Fruit fly (Drosophila melanogaster) whole organism, embryonic: ENCODE results near the gene Rad60.

Experiments
- Ada2b ChIP-seq: fragments of 200-800 bp; sonication (Bioruptor generic); IDR thresholded peaks from 2 replicates; pipeline ENCODE4 v1.3.6; 2022; ENCODE audit warnings: missing biosample characterization, missing genetic modification characterization
- Atf3 ChIP-seq: fragments of 200-800 bp; sonication (Bioruptor generic); optimal IDR thresholded peaks from 3 replicates; lab custom pipeline; 2016; ENCODE audit warnings: missing biosample characterization, missing genetic modification characterization
- CG10147 ChIP-seq: fragments of 200-800 bp; sonication (Bioruptor generic); optimal IDR thresholded peaks from 2 replicates; lab custom pipeline; 2019; ENCODE audit warnings: missing biosample characterization, mild to moderate bottlenecking, missing genetic modification characterization, moderate library complexity
- CG12104 ChIP-seq: fragments of 200-800 bp; sonication (Bioruptor generic); optimal IDR thresholded peaks from 3 replicates; lab custom pipeline; 2016; ENCODE audit warnings: missing biosample characterization, missing genetic modification characterization
- CG12659 ChIP-seq: fragments of 200-800 bp; sonication (Bioruptor generic); optimal IDR thresholded peaks from 3 replicates; lab custom pipeline; 2017; ENCODE audit warnings: mild to moderate bottlenecking, missing biosample characterization, missing genetic modification reagents, missing genetic modification characterization
- CG13287 ChIP-seq: fragments of 200-800 bp; sonication (Bioruptor generic); IDR thresholded peaks from 2 replicates; pipeline ENCODE4 v1.3.6; 2022; ENCODE audit warnings: missing biosample characterization, missing genetic modification characterization; ENCODE audit not compliant: partially characterized antibody
- CG14014 ChIP-seq: fragments of 200-800 bp; sonication (Bioruptor generic); IDR thresholded peaks from 2 replicates; pipeline ENCODE4 v1.3.6; 2022; ENCODE audit warnings: missing biosample characterization, missing genetic modification characterization
- CG14050 ChIP-seq: fragments of 200-800 bp; sonication (Bioruptor generic); IDR thresholded peaks from 3 replicates; pipeline ENCODE4 v1.3.6; 2022; ENCODE audit warnings: missing biosample characterization, missing genetic modification characterization
- CG18011 ChIP-seq: fragments of 200-800 bp; sonication (Bioruptor generic); optimal IDR thresholded peaks from 2 replicates; lab custom pipeline; 2017; ENCODE audit warnings: missing biosample characterization, missing genetic modification characterization, mild to moderate bottlenecking, moderate library complexity, missing genotype
- CG2712 ChIP-seq: fragments of 200-800 bp; optimal IDR thresholded peaks from 3 replicates; lab custom pipeline; 2019; ENCODE audit warnings: missing biosample characterization, mild to moderate bottlenecking, missing genetic modification characterization, moderate library complexity
- CG2875 ChIP-seq: fragments of 200-800 bp; sonication (Bioruptor generic); optimal IDR thresholded peaks from 2 replicates; lab custom pipeline; 2017; ENCODE audit warnings: missing biosample characterization, mild to moderate bottlenecking, missing genetic modification characterization, missing genetic modification reagents
- CG2889 ChIP-seq: fragments of 200-800 bp; sonication (Bioruptor generic); IDR thresholded peaks from 3 replicates; pipeline ENCODE4 v1.3.6; 2022; ENCODE audit warnings: missing biosample characterization, missing genetic modification characterization
- CG3065 ChIP-seq: fragments of 200-800 bp; sonication (Bioruptor generic); optimal IDR thresholded peaks from 2 replicates; lab custom pipeline; 2016; ENCODE audit warnings: missing biosample characterization, missing genetic modification characterization
- CG34224 ChIP-seq: fragments of 200-800 bp; sonication (Bioruptor generic); IDR thresholded peaks from 3 replicates; pipeline ENCODE4 v1.3.6; 2022; ENCODE audit warnings: missing biosample characterization, missing genetic modification characterization; ENCODE audit not compliant: partially characterized antibody
- CG4820 ChIP-seq: fragments of 200-800 bp; sonication (Bioruptor generic); optimal IDR thresholded peaks from 3 replicates; lab custom pipeline; 2016; ENCODE audit warnings: missing biosample characterization, missing genetic modification characterization
- CG7745 ChIP-seq: fragments of 200-800 bp; sonication (Bioruptor generic); optimal IDR thresholded peaks from 2 replicates; lab custom pipeline; 2018; ENCODE audit warnings: missing biosample characterization, mild to moderate bottlenecking, missing genetic modification characterization, moderate library complexity
- CG9215 ChIP-seq: fragments of 200-800 bp; sonication (Bioruptor generic); IDR thresholded peaks from 2 replicates; pipeline ENCODE4 v1.3.6; 2022; ENCODE audit warnings: missing biosample characterization, missing genetic modification characterization
- CG9609 ChIP-seq: fragments of 200-800 bp; sonication (Bioruptor generic); optimal IDR thresholded peaks from 3 replicates; lab custom pipeline; 2016; ENCODE audit warnings: missing biosample characterization, missing genetic modification characterization
- CG9727 ChIP-seq: fragments of 200-800 bp; sonication (Bioruptor generic); optimal IDR thresholded peaks from 3 replicates; lab custom pipeline; 2017; ENCODE audit warnings: missing biosample characterization, mild to moderate bottlenecking, missing genetic modification characterization
- CG9817 ChIP-seq: fragments of 200-800 bp; sonication (Bioruptor generic); optimal IDR thresholded peaks from 2 replicates; lab custom pipeline; 2018; ENCODE audit warnings: missing biosample characterization, mild to moderate bottlenecking, missing genetic modification characterization, moderate library complexity
- Deaf1 ChIP-seq: fragments of 200-800 bp; optimal IDR thresholded peaks from 3 replicates; lab custom pipeline; 2019; ENCODE audit warnings: missing biosample characterization, mild to moderate bottlenecking, missing genetic modification characterization, moderate library complexity
- Drgx ChIP-seq: fragments of 200-800 bp; sonication (Bioruptor generic); IDR thresholded peaks from 2 replicates; pipeline ENCODE4 v1.3.6; 2022; ENCODE audit warnings: missing biosample characterization, missing genetic modification characterization
- Fer2 ChIP-seq: fragments of 200-800 bp; sonication (Bioruptor generic); optimal IDR thresholded peaks from 2 replicates; lab custom pipeline; 2018; ENCODE audit warnings: missing biosample characterization, mild to moderate bottlenecking, missing genetic modification characterization, moderate library complexity
- H15 ChIP-seq: fragments of 200-800 bp; sonication (Bioruptor generic); IDR thresholded peaks from 3 replicates; pipeline ENCODE4 v1.3.6; 2022; ENCODE audit warnings: missing biosample characterization, missing genetic modification characterization
- Hmr ChIP-seq: fragments of 200-800 bp; sonication (Bioruptor generic); optimal IDR thresholded peaks from 3 replicates; lab custom pipeline; 2017; ENCODE audit warnings: mild to moderate bottlenecking, missing biosample characterization, missing genetic modification reagents, missing genetic modification characterization
- Jarid2 ChIP-seq: fragments of 200-800 bp; sonication (Bioruptor generic); optimal IDR thresholded peaks from 3 replicates; lab custom pipeline; 2017; ENCODE audit warnings: mild to moderate bottlenecking, missing biosample characterization, missing genetic modification reagents, missing genetic modification characterization
- Nf-YB ChIP-seq: fragments of 200-800 bp; sonication (Bioruptor generic); optimal IDR thresholded peaks from 3 replicates; lab custom pipeline; 2019; ENCODE audit warnings: missing biosample characterization, mild to moderate bottlenecking, missing genetic modification characterization, moderate library complexity
- Nf-YC ChIP-seq: fragments of 200-800 bp; optimal IDR thresholded peaks from 3 replicates; lab custom pipeline; 2019; ENCODE audit warnings: missing biosample characterization, mild to moderate bottlenecking, missing genetic modification characterization, moderate library complexity
- Poxn ChIP-seq: fragments of 200-800 bp; sonication (Bioruptor generic); IDR thresholded peaks from 2 replicates; pipeline ENCODE4 v1.3.6; 2022; ENCODE audit warnings: missing biosample characterization, missing genetic modification characterization
- Rfx ChIP-seq: fragments of 200-800 bp; sonication (Bioruptor generic); IDR thresholded peaks from 2 replicates; pipeline ENCODE4 v1.3.6; 2022; ENCODE audit warnings: missing biosample characterization, missing genetic modification characterization
- Trl ChIP-seq, 3 experiments: fragments of >200 bp in 2 of 3; fragments of 200-800 bp in 1 of 3; sonication (Bioruptor generic) in 1 of 3; optimal IDR thresholded peaks; 2 replicates in 1 of 3; 3 replicates in 2 of 3; lab custom pipeline; 2016 to 2017; ENCODE audit warnings: missing biosample characterization in 1 of 3, missing genetic modification characterization in 1 of 3
- al ChIP-seq: fragments of 200-800 bp; sonication (Bioruptor generic); IDR thresholded peaks from 2 replicates; pipeline ENCODE4 v1.3.6; 2022; ENCODE audit warnings: missing biosample characterization, missing genetic modification characterization
- chif ChIP-seq, 2 experiments: fragments of 200-800 bp; sonication (Bioruptor generic); optimal IDR thresholded peaks; 3 replicates each; lab custom pipeline; 2016; ENCODE audit warnings: missing biosample characterization in 2 of 2, missing genetic modification characterization in 2 of 2
- corto ChIP-seq: fragments of 200-800 bp; sonication (Bioruptor generic); optimal IDR thresholded peaks from 2 replicates; lab custom pipeline; 2016; ENCODE audit warnings: missing biosample characterization, mild to moderate bottlenecking, missing genetic modification characterization, moderate library complexity
- dmrt99B ChIP-seq: fragments of 200-800 bp; sonication (Bioruptor generic); optimal IDR thresholded peaks from 2 replicates; lab custom pipeline; 2018; ENCODE audit warnings: missing biosample characterization, mild to moderate bottlenecking, missing genetic modification characterization, moderate library complexity
- fd3F ChIP-seq: fragments of 200-800 bp; sonication (Bioruptor generic); optimal IDR thresholded peaks from 2 replicates; lab custom pipeline; 2018; ENCODE audit warnings: missing biosample characterization, mild to moderate bottlenecking, missing genetic modification characterization, moderate library complexity
- fru ChIP-seq: fragments of >200 bp; optimal IDR thresholded peaks from 2 replicates; lab custom pipeline; 2017
- gcm2 ChIP-seq: fragments of 200-800 bp; sonication (Bioruptor generic); optimal IDR thresholded peaks from 2 replicates; lab custom pipeline; 2016; ENCODE audit warnings: missing biosample characterization, missing genetic modification characterization
- insv ChIP-seq, 2 experiments: fragments of 200-800 bp; sonication (Bioruptor generic); optimal IDR thresholded peaks; 3 replicates each; lab custom pipeline; 2016 to 2018; ENCODE audit warnings: missing biosample characterization in 2 of 2, missing genetic modification characterization in 2 of 2
- jigr1 ChIP-seq: fragments of 200-800 bp; sonication (Bioruptor generic); IDR thresholded peaks from 3 replicates; pipeline ENCODE4 v1.3.6; 2022; ENCODE audit warnings: missing biosample characterization, missing genetic modification characterization
- lola ChIP-seq, 3 experiments: fragments of >200 bp in 2 of 3; fragments of 200-800 bp in 1 of 3; sonication (Bioruptor generic) in 1 of 3; optimal IDR thresholded peaks; 2 replicates each; lab custom pipeline; 2017 to 2019; ENCODE audit warnings: missing biosample characterization in 3 of 3, missing genetic modification characterization in 3 of 3, mild to moderate bottlenecking in 1 of 3, moderate library complexity in 1 of 3
- oc ChIP-seq: fragments of 200-800 bp; sonication (Bioruptor generic); optimal IDR thresholded peaks from 2 replicates; lab custom pipeline; 2018; ENCODE audit warnings: missing biosample characterization, mild to moderate bottlenecking, missing genetic modification characterization, moderate library complexity
- onecut ChIP-seq: fragments of 200-800 bp; sonication (Bioruptor generic); IDR thresholded peaks from 2 replicates; pipeline ENCODE4 v1.3.6; 2022; ENCODE audit warnings: missing biosample characterization, missing genetic modification characterization
- prd ChIP-seq, 3 experiments: fragments of >200 bp in 2 of 3; fragments of 200-800 bp in 1 of 3; sonication (Bioruptor generic) in 1 of 3; optimal IDR thresholded peaks in 2 of 3; IDR thresholded peaks in 1 of 3; 2 replicates in 2 of 3; 3 replicates in 1 of 3; pipeline versions ENCODE4 v1.3.6 to Lab custom; 2017 to 2022; ENCODE audit warnings: missing biosample characterization in 1 of 3, missing genetic modification characterization in 1 of 3
- rib ChIP-seq: fragments of 200-800 bp; sonication (Bioruptor generic); IDR thresholded peaks from 2 replicates; pipeline ENCODE4 v1.3.6; 2022; ENCODE audit warnings: missing biosample characterization, missing genetic modification characterization
- schlank ChIP-seq: fragments of 200-800 bp; sonication (Bioruptor generic); optimal IDR thresholded peaks from 2 replicates; lab custom pipeline; 2018; ENCODE audit warnings: missing biosample characterization, mild to moderate bottlenecking, missing genetic modification characterization
- trh ChIP-seq: fragments of 200-800 bp; sonication (Bioruptor generic); optimal IDR thresholded peaks from 2 replicates; lab custom pipeline; 2016; ENCODE audit warnings: missing biosample characterization, missing genetic modification characterization
- unc-4 ChIP-seq: fragments of 200-800 bp; sonication (Bioruptor generic); IDR thresholded peaks from 2 replicates; pipeline ENCODE4 v1.3.6; 2022; ENCODE audit warnings: missing biosample characterization, missing genetic modification characterization; ENCODE audit not compliant: partially characterized antibody

The Rad60 gene

DNA sequence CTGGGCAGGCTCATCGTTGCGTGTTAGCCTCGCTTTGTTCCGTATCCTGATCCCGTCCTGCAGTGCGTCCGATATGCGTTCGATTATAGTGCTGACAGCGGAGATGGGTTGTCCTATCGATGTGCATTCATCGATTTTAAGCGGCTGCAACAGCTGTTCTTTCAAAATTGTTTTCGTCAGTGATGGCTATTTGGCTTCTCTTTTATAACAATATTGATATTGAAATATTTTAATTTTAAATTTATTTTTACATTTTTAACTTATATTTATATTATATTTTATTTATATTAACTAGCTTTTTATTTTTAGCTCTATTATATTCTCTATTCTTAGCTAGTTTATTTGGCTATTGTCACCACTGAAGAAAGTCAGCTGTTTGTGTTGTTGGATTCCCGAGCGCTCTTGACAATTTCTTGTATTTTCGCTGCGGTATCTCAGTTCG lies 6.7 kb upstream of the Rad60 start, which contains the start of the genes wda and Pex11c (continued):
- no peak; the same call in 1 of the 2 replicates for TF ChIP-seq CG9215
- TF ChIP-seq corto (GFP tag; lab: Kevin White, UChicago), result peak; percentile 18
- TF ChIP-seq CG9609 (GFP tag; lab: Kevin White, UChicago), result peak; percentile 8
- TF ChIP-seq Rfx (GFP tag; lab: Robert Waterston, UW), result peak; percentile 90
- peak; percentile 68 for TF ChIP-seq Deaf1 (tag; lab: Kevin White, UChicago)
- TF ChIP-seq CG2889 (GFP tag; lab: Robert Waterston, UW), result peak; percentile 75; the same call in 2 of the 3 replicates
- TF ChIP-seq al, result peak; percentile 85
- peak; percentile 2 for TF ChIP-seq CG7745 (tag; lab: Kevin White, UChicago)
- TF ChIP-seq insv (GFP tag; optimal IDR thresholded peaks at IDR 0.05; lab: Kevin White, UChicago), result peak in 1 of 2 experiments; percentile 52
- TF ChIP-seq CG13287, result peak; percentile 78
- TF ChIP-seq CG9817 (tag; lab: Kevin White, UChicago), result peak; percentile 87
- TF ChIP-seq CG3065 (GFP tag; lab: Kevin White, UChicago), result peak; percentile 60
- TF ChIP-seq jigr1, result peak; percentile 53; the same call in 1 of the 3 replicates
- TF ChIP-seq CG10147, result peak; percentile 66
- TF ChIP-seq CG9727, result peak; percentile 80
- peak; percentile 86 for TF ChIP-seq dmrt99B (tag; lab: Kevin White, UChicago)
- TF ChIP-seq prd (optimal IDR thresholded peaks at IDR 0.05; lab: Kevin White, UChicago), result no peak
- no peak; the same call in 1 of the 3 replicates for TF ChIP-seq prd (GFP tag; IDR thresholded peaks at IDR 0.05; lab: Robert Waterston, UW)
- TF ChIP-seq unc-4, result peak; percentile 68; the same call in 1 of the 2 replicates
- TF ChIP-seq fd3F (GFP tag; lab: Kevin White, UChicago), result peak; percentile 88
- peak; percentile 89 for TF ChIP-seq Hmr (GFP tag; lab: Kevin White, UChicago)
- peak; percentile 35; the same call in 1 of the 2 replicates for TF ChIP-seq Poxn (GFP tag; lab: Robert Waterston, UW)
- no peak for TF ChIP-seq fru (lab: Kevin White, UChicago)
- peak; percentile 78 for TF ChIP-seq Nf-YC (tag; lab: Kevin White, UChicago)
- peak; percentile 58 for TF ChIP-seq CG4820 (GFP tag; lab: Kevin White, UChicago)
- TF ChIP-seq rib, result no peak
- no peak; the same call in none of the 2 replicates for TF ChIP-seq Ada2b
- peak; percentile 92 for TF ChIP-seq CG12659 (GFP tag; lab: Kevin White, UChicago)
- TF ChIP-seq onecut (GFP tag; lab: Robert Waterston, UW), result peak; percentile 54; the same call in 1 of the 2 replicates
- TF ChIP-seq CG2712, result peak; percentile 97
- peak; percentile 44 for TF ChIP-seq Fer2
- TF ChIP-seq Nf-YB (GFP tag; lab: Kevin White, UChicago), result peak; percentile 77
- TF ChIP-seq gcm2 (GFP tag; lab: Kevin White, UChicago), result no peak
- peak; percentile 70 for TF ChIP-seq CG12104
- TF ChIP-seq oc (tag; lab: Kevin White, UChicago), result peak; percentile 85
- no peak for TF ChIP-seq Trl (optimal IDR thresholded peaks at IDR 0.05; lab: Kevin White, UChicago)
- TF ChIP-seq Trl (GFP tag; optimal IDR thresholded peaks at IDR 0.05; lab: Kevin White, UChicago), result peak; percentile 8
- TF ChIP-seq Jarid2 (GFP tag; lab: Kevin White, UChicago), result peak; percentile 51
- TF ChIP-seq CG14014 (GFP tag; lab: Robert Waterston, UW), result peak; percentile 82
- peak; percentile 75 for TF ChIP-seq CG2875
- TF ChIP-seq Atf3 (GFP tag; lab: Kevin White, UChicago), result peak; percentile 0
- TF ChIP-seq schlank (tag; lab: Kevin White, UChicago), result no peak
- TF ChIP-seq CG34224 (GFP tag; lab: Robert Waterston, UW), result peak; percentile 60
- no peak; the same call in 2 of the 3 replicates for TF ChIP-seq CG14050
- TF ChIP-seq H15 (GFP tag; lab: Robert Waterston, UW), result peak; percentile 87
- peak in 1 of 2 experiments; percentile 47 for TF ChIP-seq chif (GFP tag; optimal IDR thresholded peaks at IDR 0.05; lab: Kevin White, UChicago)
- peak; percentile 60 for TF ChIP-seq CG18011 (GFP tag; lab: Kevin White, UChicago)
- peak; percentile 75; the same call in 1 of the 2 replicates for TF ChIP-seq Drgx (GFP tag; lab: Robert Waterston, UW)
- TF ChIP-seq lola (GFP tag; optimal IDR thresholded peaks at IDR 0.05; lab: Kevin White, UChicago), result peak in 1 of 3 experiments; percentile 95
- no peak for TF ChIP-seq trh (GFP tag; lab: Kevin White, UChicago)
